Fruit fly (Drosophila melanogaster): ENCODE measurements around the gene CG15418.

dm6 chr2L:3600847-3601246 lies 20.7 kb downstream of the CG15418 start:
- TF ChIP-seq insv (optimal IDR thresholded peaks at IDR 0.05): no peak
- TF ChIP-seq Myc (optimal IDR thresholded peaks at IDR 0.05): no peak
- no peak for TF ChIP-seq h (optimal IDR thresholded peaks at IDR 0.05)

Data from Kc167 (cell line).